Worm (Caenorhabditis elegans) whole organism, L1 larva: Measurements from ENCODE around the gene henn-1.

Experiments
- C04F5.9 ChIP-seq: sonication (generic microtip); optimal IDR thresholded peaks from 2 replicates; lab custom pipeline; 2016; ENCODE audit warnings: missing genetic modification characterization, missing compliant biosample characterization
- C34B4.2 ChIP-seq: sonication (generic microtip); optimal IDR thresholded peaks from 2 replicates; lab custom pipeline; 2017; ENCODE audit warnings: mild to moderate bottlenecking, missing genetic modification characterization, missing compliant biosample characterization
- aly-2 ChIP-seq: fragments of 150-350 bp; optimal IDR thresholded peaks from 2 replicates; lab custom pipeline; 2014; ENCODE audit warnings: missing biosample characterization, missing genetic modification characterization
- ama-1 ChIP-seq: fragments of 150-350 bp; optimal IDR thresholded peaks from 2 replicates; lab custom pipeline; 2014
- blmp-1 ChIP-seq: fragments of 150-350 bp; optimal IDR thresholded peaks from 2 replicates; lab custom pipeline; 2014; ENCODE audit warnings: missing biosample characterization, missing genetic modification characterization
- ceh-63 ChIP-seq: fragments of 200-800 bp; sonication (Bioruptor generic); optimal IDR thresholded peaks from 2 replicates; lab custom pipeline; 2018; ENCODE audit warnings: mild to moderate bottlenecking, missing genetic modification characterization, missing compliant biosample characterization
- ces-1 ChIP-seq: fragments of 150-350 bp; optimal IDR thresholded peaks from 2 replicates; lab custom pipeline; 2014; ENCODE audit warnings: missing biosample characterization, missing genetic modification reagents, missing genetic modification characterization
- dsc-1 ChIP-seq: sonication (generic microtip); optimal IDR thresholded peaks from 2 replicates; lab custom pipeline; 2016; ENCODE audit warnings: mild to moderate bottlenecking, missing genetic modification characterization, missing compliant biosample characterization
- efl-1 ChIP-seq, 4 experiments: fragments of 150-350 bp; optimal IDR thresholded peaks in 3 of 4; peaks in 1 of 4; 1 replicate in 1 of 4; 2 replicates in 3 of 4; lab custom pipeline; 2014; ENCODE audit warnings: missing biosample characterization in 2 of 4, missing genetic modification characterization in 2 of 4, missing genetic modification reagents in 2 of 4
- efl-3 ChIP-seq: fragments of 200-800 bp; sonication (Bioruptor generic); optimal IDR thresholded peaks from 2 replicates; lab custom pipeline; 2018; ENCODE audit warnings: mild to moderate bottlenecking, missing genetic modification characterization, missing compliant biosample characterization
- egl-13 ChIP-seq: sonication (generic microtip); optimal IDR thresholded peaks from 2 replicates; lab custom pipeline; 2016; ENCODE audit warnings: missing genotype, missing genetic modification reagents, missing genetic modification characterization, missing compliant biosample characterization
- elt-3 ChIP-seq, 6 experiments: fragments of 150-350 bp in 1 of 6; sonication (generic microtip); optimal IDR thresholded peaks; 2 replicates each; lab custom pipeline; 2017 to 2018; ENCODE audit warnings: missing biosample characterization in 6 of 6, missing genetic modification characterization in 6 of 6, inconsistent platforms in 1 of 6
- fkh-10 ChIP-seq: sonication (generic microtip); optimal IDR thresholded peaks from 2 replicates; lab custom pipeline; 2017; ENCODE audit warnings: missing biosample characterization, missing genetic modification reagents, missing genetic modification characterization
- fkh-4 ChIP-seq: sonication (generic microtip); optimal IDR thresholded peaks from 2 replicates; lab custom pipeline; 2016; ENCODE audit warnings: missing compliant biosample characterization, missing genetic modification characterization, borderline replicate concordance
- fkh-8 ChIP-seq: sonication (generic microtip); optimal IDR thresholded peaks from 2 replicates; lab custom pipeline; 2016; ENCODE audit warnings: mild to moderate bottlenecking, missing genetic modification characterization, missing compliant biosample characterization
- fos-1 ChIP-seq: fragments of 150-350 bp; optimal IDR thresholded peaks from 2 replicates; lab custom pipeline; 2014; ENCODE audit warnings: missing biosample characterization, missing genetic modification characterization
- hlh-17 ChIP-seq: fragments of 200-800 bp; sonication (Bioruptor generic); optimal IDR thresholded peaks from 2 replicates; lab custom pipeline; 2018; ENCODE audit warnings: missing genetic modification characterization, mild to moderate bottlenecking, missing compliant biosample characterization, moderate library complexity, borderline replicate concordance
- hlh-4 ChIP-seq: sonication (generic microtip); optimal IDR thresholded peaks from 2 replicates; lab custom pipeline; 2016; ENCODE audit warnings: mild to moderate bottlenecking, missing genetic modification characterization, missing compliant biosample characterization
- hpl-2 ChIP-seq: fragments of 150-350 bp; optimal IDR thresholded peaks from 2 replicates; lab custom pipeline; 2014; ENCODE audit warnings: missing biosample characterization, missing genetic modification reagents, missing genetic modification characterization
- irx-1 ChIP-seq: sonication (generic microtip); optimal IDR thresholded peaks from 2 replicates; lab custom pipeline; 2016; ENCODE audit warnings: missing genetic modification characterization, missing compliant biosample characterization
- lin-13 ChIP-seq: fragments of 150-350 bp; optimal IDR thresholded peaks from 2 replicates; lab custom pipeline; 2014; ENCODE audit warnings: missing biosample characterization, missing genetic modification reagents, missing genetic modification characterization
- lin-14 ChIP-seq: fragments of 200-800 bp; sonication (Bioruptor generic); optimal IDR thresholded peaks from 2 replicates; lab custom pipeline; 2018; ENCODE audit warnings: mild to moderate bottlenecking, missing genetic modification characterization, moderate library complexity, missing compliant biosample characterization
- lin-35 ChIP-seq, 2 experiments: fragments of 150-350 bp; optimal IDR thresholded peaks; 2 replicates each; lab custom pipeline; 2014; ENCODE audit warnings: missing biosample characterization in 2 of 2, missing genetic modification characterization in 2 of 2, missing genetic modification reagents in 2 of 2
- lsy-2 ChIP-seq, 2 experiments: fragments of 150-350 bp; optimal IDR thresholded peaks; 2 replicates each; lab custom pipeline; 2014; ENCODE audit warnings: missing biosample characterization in 2 of 2, missing genetic modification characterization in 2 of 2
- mdl-1 ChIP-seq, 2 experiments: fragments of 150-350 bp; optimal IDR thresholded peaks; 2 replicates each; lab custom pipeline; 2014 to 2017; ENCODE audit warnings: missing biosample characterization in 2 of 2, missing genetic modification characterization in 2 of 2, inconsistent platforms in 1 of 2
- mef-2 ChIP-seq: fragments of 150-350 bp; optimal IDR thresholded peaks from 2 replicates; lab custom pipeline; 2014; ENCODE audit warnings: missing biosample characterization, missing genetic modification characterization
- mep-1 ChIP-seq: fragments of 150-350 bp; optimal IDR thresholded peaks from 2 replicates; lab custom pipeline; 2014; ENCODE audit warnings: missing biosample characterization, missing genetic modification characterization
- nhr-11 ChIP-seq: fragments of 150-350 bp; optimal IDR thresholded peaks from 2 replicates; lab custom pipeline; 2014; ENCODE audit warnings: missing biosample characterization, missing genetic modification characterization
- nhr-12 ChIP-seq: sonication (generic microtip); optimal IDR thresholded peaks from 2 replicates; lab custom pipeline; 2017; ENCODE audit warnings: missing biosample characterization, missing genetic modification characterization
- nhr-20 ChIP-seq: sonication (generic microtip); optimal IDR thresholded peaks from 2 replicates; lab custom pipeline; 2016; ENCODE audit warnings: mild to moderate bottlenecking, missing genetic modification characterization, missing compliant biosample characterization
- nhr-28 ChIP-seq: fragments of 150-350 bp; optimal IDR thresholded peaks from 2 replicates; lab custom pipeline; 2014; ENCODE audit warnings: missing biosample characterization, missing genetic modification characterization
- nhr-47 ChIP-seq: sonication (generic microtip); optimal IDR thresholded peaks from 2 replicates; lab custom pipeline; 2016; ENCODE audit warnings: mild to moderate bottlenecking, missing genetic modification characterization, moderate library complexity, missing compliant biosample characterization
- nhr-71 ChIP-seq: sonication (generic microtip); optimal IDR thresholded peaks from 2 replicates; lab custom pipeline; 2016; ENCODE audit warnings: mild to moderate bottlenecking, missing genetic modification characterization, moderate library complexity, missing compliant biosample characterization
- nhr-76 ChIP-seq: sonication (generic microtip); optimal IDR thresholded peaks from 2 replicates; lab custom pipeline; 2017; ENCODE audit warnings: missing biosample characterization, missing genetic modification characterization
- nhr-77 ChIP-seq: fragments of 150-350 bp; optimal IDR thresholded peaks from 2 replicates; lab custom pipeline; 2014; ENCODE audit warnings: missing biosample characterization, missing genetic modification characterization
- nhr-85 ChIP-seq: sonication (generic microtip); peaks from one replicate; lab custom pipeline; 2016; ENCODE audit warnings: missing genetic modification characterization, inconsistent platforms, missing compliant biosample characterization
- nhr-90 ChIP-seq: sonication (generic microtip); optimal IDR thresholded peaks from 2 replicates; lab custom pipeline; 2016; ENCODE audit warnings: mild to moderate bottlenecking, missing genetic modification characterization, missing compliant biosample characterization; ENCODE audit not compliant: poor library complexity
- pag-3 ChIP-seq: sonication (generic microtip); optimal IDR thresholded peaks from 2 replicates; lab custom pipeline; 2017; ENCODE audit warnings: missing genetic modification characterization, mild to moderate bottlenecking, missing compliant biosample characterization, antibody characterized with exemption, borderline replicate concordance; ENCODE audit not compliant: insufficient read depth
- pax-3 ChIP-seq: fragments of 200-800 bp; sonication (Bioruptor generic); optimal IDR thresholded peaks from 2 replicates; lab custom pipeline; 2018; ENCODE audit warnings: mild to moderate bottlenecking, missing genetic modification characterization, moderate library complexity, missing compliant biosample characterization
- rnt-1 ChIP-seq: sonication (generic microtip); optimal IDR thresholded peaks from 2 replicates; lab custom pipeline; 2016; ENCODE audit warnings: mild to moderate bottlenecking, missing genetic modification characterization, moderate library complexity, missing compliant biosample characterization
- skn-1 ChIP-seq: fragments of 150-350 bp; optimal IDR thresholded peaks from 2 replicates; lab custom pipeline; 2014; ENCODE audit warnings: missing biosample characterization, missing genetic modification characterization
- snpc-4 ChIP-seq: fragments of 150-350 bp; optimal IDR thresholded peaks from 2 replicates; lab custom pipeline; 2014; ENCODE audit warnings: missing biosample characterization, missing genetic modification characterization
- snu-23 ChIP-seq: sonication (generic microtip); optimal IDR thresholded peaks from 2 replicates; lab custom pipeline; 2016; ENCODE audit warnings: missing genetic modification characterization, missing compliant biosample characterization
- sptf-1 ChIP-seq: fragments of 150-350 bp; optimal IDR thresholded peaks from 2 replicates; lab custom pipeline; 2014; ENCODE audit warnings: missing biosample characterization, missing genetic modification characterization
- unc-130 ChIP-seq: fragments of 150-350 bp; optimal IDR thresholded peaks from 2 replicates; lab custom pipeline; 2017; ENCODE audit warnings: missing biosample characterization, missing genetic modification characterization, inconsistent platforms
- unc-30 ChIP-seq: sonication (generic microtip); optimal IDR thresholded peaks from 2 replicates; lab custom pipeline; 2017; ENCODE audit warnings: missing biosample characterization, missing genetic modification characterization
- unc-86 ChIP-seq: sonication (generic microtip); optimal IDR thresholded peaks from 2 replicates; lab custom pipeline; 2016; ENCODE audit warnings: missing genetic modification characterization, missing compliant biosample characterization
- vab-15 ChIP-seq: sonication (generic microtip); optimal IDR thresholded peaks from 2 replicates; lab custom pipeline; 2017; ENCODE audit warnings: missing genotype, mild to moderate bottlenecking, missing genetic modification characterization, missing compliant biosample characterization
- zip-4 ChIP-seq: fragments of 200-800 bp; sonication (Bioruptor generic); optimal IDR thresholded peaks from 2 replicates; lab custom pipeline; 2018; ENCODE audit warnings: mild to moderate bottlenecking, missing genetic modification characterization, moderate library complexity, missing compliant biosample characterization
- ztf-11 ChIP-seq, 2 experiments: sonication (generic microtip); optimal IDR thresholded peaks; 2 replicates each; lab custom pipeline; 2016 to 2017; ENCODE audit warnings: missing genetic modification characterization in 2 of 2, missing biosample characterization in 1 of 2, missing compliant biosample characterization in 1 of 2
- ztf-4 ChIP-seq: fragments of 150-350 bp; optimal IDR thresholded peaks from 2 replicates; lab custom pipeline; 2014; ENCODE audit warnings: missing biosample characterization, missing genetic modification characterization

henn-1 gene

DNA sequence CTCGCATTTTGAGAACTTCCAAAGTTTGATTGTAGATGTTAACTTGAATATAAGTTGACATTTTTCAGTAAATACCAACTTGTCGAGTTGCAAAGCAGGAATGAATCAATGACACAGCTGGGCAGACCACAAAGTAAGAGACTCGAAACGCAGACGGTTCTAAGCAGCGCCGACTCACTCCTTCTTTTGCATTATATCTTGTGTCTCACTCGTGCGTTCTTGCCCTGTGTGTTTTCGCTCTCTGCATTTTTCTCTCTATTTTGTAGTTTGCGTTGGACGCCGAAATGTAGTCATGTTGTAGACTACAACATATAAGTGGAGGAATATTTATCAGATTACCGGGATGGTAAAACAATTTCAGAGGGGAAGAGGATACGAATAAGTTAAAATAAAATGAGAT lies 10.4 kb downstream of the henn-1 start, which contains the start of gene C02F5.12:
C02F5.12 (minus strand) TSS at position 221 of the 400 bp plus-strand sequence.
- peak; percentile 60 for TF ChIP-seq nhr-20
- TF ChIP-seq nhr-77 = no peak
- peak; percentile 15 for TF ChIP-seq nhr-90 (tag; lab: Kevin White, UChicago)
- no peak for TF ChIP-seq fkh-4 (tag; lab: Kevin White, UChicago)
- TF ChIP-seq mep-1 = peak; percentile 63
- peak; percentile 32 for TF ChIP-seq lin-14
- no peak for TF ChIP-seq nhr-47 (tag; lab: Kevin White, UChicago)
- TF ChIP-seq rnt-1 (tag; lab: Kevin White, UChicago) = peak; percentile 11
- peak; percentile 64 for TF ChIP-seq blmp-1 (tag; lab: Kevin White, UChicago)
- TF ChIP-seq lsy-2 (tag; optimal IDR thresholded peaks at IDR 0.05; lab: Kevin White, UChicago) = peak; percentile 11 to 32
- peak in 1 of 2 experiments; percentile 21 for TF ChIP-seq lin-35 (GFP tag; optimal IDR thresholded peaks at IDR 0.05; lab: Kevin White, UChicago)
- TF ChIP-seq snu-23 (GFP tag; lab: Kevin White, UChicago) = peak; percentile 39
- TF ChIP-seq nhr-85 = peak; percentile 46
- no peak for TF ChIP-seq nhr-11 (tag; lab: Kevin White, UChicago)
- TF ChIP-seq nhr-71 (tag; lab: Kevin White, UChicago) = peak; percentile 51
- TF ChIP-seq efl-3 (GFP tag; lab: Kevin White, UChicago) = no peak
- no peak for TF ChIP-seq ama-1
- peak in 1 of 2 experiments; percentile 3 for TF ChIP-seq efl-1 (optimal IDR thresholded peaks at IDR 0.05; lab: Kevin White, UChicago)
- no peak for TF ChIP-seq efl-1 (GFP tag; optimal IDR thresholded peaks at IDR 0.05 in 1 of 2; lab: Kevin White, UChicago)

- TF ChIP-seq ces-1 = no peak
- TF ChIP-seq unc-130 = peak; percentile 29
- TF ChIP-seq dsc-1 (tag; lab: Kevin White, UChicago) = no peak
- TF ChIP-seq ztf-11 (tag; optimal IDR thresholded peaks at IDR 0.05; lab: Kevin White, UChicago) = no peak
- TF ChIP-seq hlh-4 (tag; lab: Kevin White, UChicago) = no peak
- TF ChIP-seq aly-2 = no peak
- no peak for TF ChIP-seq irx-1
- TF ChIP-seq C04F5.9 (tag; lab: Kevin White, UChicago) = no peak
- TF ChIP-seq fkh-8 (tag; lab: Kevin White, UChicago) = no peak
- no peak for TF ChIP-seq fkh-4 (tag; lab: Kevin White, UChicago)
- no peak for TF ChIP-seq nhr-11 (tag; lab: Kevin White, UChicago)
- no peak for TF ChIP-seq egl-13 (tag; lab: Kevin White, UChicago)
- TF ChIP-seq fos-1 (tag; lab: Kevin White, UChicago) = no peak
- no peak for TF ChIP-seq pax-3 (tag; lab: Kevin White, UChicago)
- TF ChIP-seq unc-86 (tag; lab: Kevin White, UChicago) = no peak
- TF ChIP-seq lin-13 (GFP tag; lab: Kevin White, UChicago) = no peak
- no peak for TF ChIP-seq sptf-1 (tag; lab: Kevin White, UChicago)
- no peak for TF ChIP-seq nhr-28 (tag; lab: Kevin White, UChicago)
- no peak for TF ChIP-seq zip-4
- TF ChIP-seq lin-14 = no peak
- no peak for TF ChIP-seq ceh-63 (GFP tag; lab: Kevin White, UChicago)
- no peak for TF ChIP-seq hlh-17 (GFP tag; lab: Kevin White, UChicago)
- no peak for TF ChIP-seq nhr-76
- no peak for TF ChIP-seq ztf-4
- TF ChIP-seq fkh-10 (GFP tag; lab: Kevin White, UChicago) = no peak
- TF ChIP-seq hpl-2 (GFP tag; lab: Kevin White, UChicago) = no peak
- peak; percentile 59 for TF ChIP-seq skn-1 (tag; lab: Kevin White, UChicago)
- no peak for TF ChIP-seq nhr-12 (tag; lab: Kevin White, UChicago)
- TF ChIP-seq lsy-2 (tag; optimal IDR thresholded peaks at IDR 0.05; lab: Kevin White, UChicago) = peak; percentile 22 to 64
- no peak for TF ChIP-seq vab-15 (tag; lab: Kevin White, UChicago)
- TF ChIP-seq nhr-90 (tag; lab: Kevin White, UChicago) = no peak
- TF ChIP-seq elt-3 (tag; optimal IDR thresholded peaks at IDR 0.05; lab: Kevin White, UChicago) = no peak
- TF ChIP-seq unc-30 (tag; lab: Kevin White, UChicago) = no peak
- TF ChIP-seq C34B4.2 (tag; lab: Kevin White, UChicago) = no peak
- no peak for TF ChIP-seq mef-2 (tag; lab: Kevin White, UChicago)
- TF ChIP-seq pag-3 = no peak
- TF ChIP-seq nhr-47 (tag; lab: Kevin White, UChicago) = peak; percentile 0
- TF ChIP-seq snpc-4 (tag; lab: Kevin White, UChicago) = no peak
- no peak for TF ChIP-seq mdl-1 (tag; optimal IDR thresholded peaks at IDR 0.05; lab: Kevin White, UChicago)
These were observed 11.6 kb downstream of the henn-1 start, which contains the start of the genes pbs-6 and cids-1 for ce11 chrIII:8244052-8244451. pbs-6 (minus strand) TSS chrIII:8244092. cids-1 (plus strand) TSS chrIII:8244445.
